Worm (Caenorhabditis elegans): ENCODE measurements around the gene ZC204.12.

ZC204.12 gene

DNA sequence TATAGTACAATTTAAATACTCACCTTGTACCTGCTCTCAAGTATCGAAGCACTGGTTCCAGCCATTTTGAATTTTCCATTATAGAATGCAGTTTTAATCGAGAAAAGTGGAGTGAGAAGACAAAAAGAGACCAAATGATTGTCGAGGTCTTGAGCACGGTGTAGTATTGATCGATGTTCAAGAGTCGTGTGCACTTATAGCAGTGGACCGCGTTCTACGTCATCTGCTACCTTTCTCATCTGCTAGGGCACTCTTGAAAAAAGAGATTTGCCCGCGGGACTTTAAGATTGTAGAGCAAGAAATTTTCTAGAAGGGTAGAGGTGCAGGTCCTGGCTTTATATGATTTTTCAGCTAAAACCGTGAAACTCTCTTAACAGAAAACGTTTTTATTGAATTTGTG lies 35.7 kb upstream of the ZC204.12 start, which contains the start of gene fbxc-21:
Gene fbxc-21 (minus strand): TSS at position 101 of the 400 bp plus-strand sequence.
- TF ChIP-seq nhr-25 (tag; optimal IDR thresholded peaks at IDR 0.05; ENCODE audit: borderline replicate concordance, insufficient read depth) (no peak), nhr-41 (GFP tag; IDR thresholded peaks at IDR 0.05) (no peak), madf-9 (GFP tag; conservative IDR thresholded peaks at IDR 0.05) (no peak), ces-1 (GFP tag; optimal IDR thresholded peaks at IDR 0.05) (no peak), ceh-44 (GFP tag; IDR thresholded peaks at IDR 0.05) (no peak), ZK546.5 (tag; optimal IDR thresholded peaks at IDR 0.05) (no peak), lin-15B (tag; optimal IDR thresholded peaks at IDR 0.05) (no peak), snpc-4 (tag; optimal IDR thresholded peaks at IDR 0.05) (no peak), ceh-28 (tag; optimal IDR thresholded peaks at IDR 0.05) (no peak), dpl-1 (GFP tag; optimal IDR thresholded peaks at IDR 0.05) (no peak), rbr-2 (tag; optimal IDR thresholded peaks at IDR 0.05) (no peak), vab-7 (GFP tag; IDR thresholded peaks at IDR 0.05) (no peak), ceh-62 (tag; optimal IDR thresholded peaks at IDR 0.05) (no peak), lir-3 (tag; optimal IDR thresholded peaks at IDR 0.05) (no peak), nhr-102 (tag; optimal IDR thresholded peaks at IDR 0.05) (no peak), pqm-1 (tag; optimal IDR thresholded peaks at IDR 0.05) (no peak), ztf-7 (tag; optimal IDR thresholded peaks at IDR 0.05) (no peak)

DNA sequence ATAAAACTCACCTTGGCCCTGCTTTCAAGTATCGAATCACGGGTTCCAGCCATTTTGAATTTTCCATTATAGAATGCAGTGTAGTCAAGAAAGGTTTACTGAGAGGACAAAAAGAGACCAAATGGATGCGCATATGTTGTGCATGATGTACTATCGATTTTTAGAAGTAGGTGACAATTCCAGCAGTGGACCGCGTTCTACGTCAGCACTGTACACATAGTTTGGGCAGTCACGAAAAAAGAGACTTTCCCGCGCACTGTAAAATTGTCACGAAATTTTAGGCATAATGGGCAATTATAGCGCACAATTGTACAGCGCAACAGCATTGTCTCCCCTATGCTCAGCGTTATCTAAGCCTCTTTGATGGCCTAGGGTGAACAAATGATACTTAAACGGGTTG lies 33.9 kb upstream of the ZC204.12 start, which contains the start of gene fbxc-22:
Gene fbxc-22 (minus strand): TSS at position 101 of the 400 bp plus-strand sequence.
- TF ChIP-seq saeg-2 (GFP tag; IDR thresholded peaks at IDR 0.05) (no peak), Y75B8A.6 (GFP tag; IDR thresholded peaks at IDR 0.05) (no peak), jun-1 (tag; optimal IDR thresholded peaks at IDR 0.05) (no peak), unc-62 (GFP tag; optimal IDR thresholded peaks at IDR 0.05 in 1 of 2) (no peak), unc-62 (tag; optimal IDR thresholded peaks at IDR 0.05) (no peak), mep-1 (tag; optimal IDR thresholded peaks at IDR 0.05) (no peak)

DNA sequence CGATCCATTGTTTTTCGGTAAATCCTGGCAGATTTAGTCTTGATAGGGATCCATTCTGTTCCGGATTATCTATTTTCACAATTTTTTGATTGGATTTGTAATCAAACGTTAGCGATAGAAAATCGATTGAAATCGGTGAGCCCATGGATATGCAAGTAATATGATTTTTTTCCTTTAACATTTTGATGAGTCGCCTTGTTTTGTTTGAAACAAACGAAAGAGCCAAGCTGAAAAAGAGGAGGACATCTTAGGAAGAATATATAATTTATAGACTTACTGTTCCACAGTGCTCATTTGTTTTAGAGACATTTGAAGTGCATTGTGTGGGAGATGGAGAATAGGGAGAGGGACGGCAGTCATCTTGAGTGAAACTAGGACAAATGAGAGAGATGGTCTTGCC lies 31.7 kb upstream of the ZC204.12 start, which contains the start of the genes fbxb-18 and fbxb-19:
Gene fbxb-18 (minus strand): TSS at position 101 of the 400 bp plus-strand sequence.
Gene fbxb-19 (minus strand): TSS at position 369 of the 400 bp plus-strand sequence.
- TF ChIP-seq dmd-6 (GFP tag; IDR thresholded peaks at IDR 0.05), result no peak

DNA sequence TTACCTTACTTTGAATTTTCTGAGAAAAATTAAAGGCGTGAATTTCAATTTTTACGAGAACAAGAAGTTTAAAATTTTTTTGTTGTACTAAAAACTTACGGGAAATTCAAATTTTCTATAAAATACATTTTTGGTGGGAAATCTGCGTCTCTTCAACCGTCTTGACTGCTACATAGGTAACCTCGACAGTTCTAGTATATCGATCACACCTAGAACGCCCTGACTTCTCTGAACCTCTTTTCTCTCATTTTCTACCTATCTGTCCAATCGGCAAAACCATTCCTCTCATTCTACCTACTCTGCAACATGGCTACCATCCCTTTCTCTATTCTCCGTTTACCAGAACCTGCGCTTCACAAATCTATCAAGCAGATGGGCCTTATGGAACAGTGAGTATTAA lies 26.6 kb upstream of the ZC204.12 start, which contains the start of gene fbxb-25:
Gene fbxb-25 (plus strand): TSS at position 301 of the 400 bp plus-strand sequence.
- TF ChIP-seq hlh-11 (tag; optimal IDR thresholded peaks at IDR 0.05) (no peak), duxl-1 (tag; optimal IDR thresholded peaks at IDR 0.05; ENCODE audit: poor library complexity) (peak; percentile 53), aha-1 (tag) (peak; percentile 39)

DNA sequence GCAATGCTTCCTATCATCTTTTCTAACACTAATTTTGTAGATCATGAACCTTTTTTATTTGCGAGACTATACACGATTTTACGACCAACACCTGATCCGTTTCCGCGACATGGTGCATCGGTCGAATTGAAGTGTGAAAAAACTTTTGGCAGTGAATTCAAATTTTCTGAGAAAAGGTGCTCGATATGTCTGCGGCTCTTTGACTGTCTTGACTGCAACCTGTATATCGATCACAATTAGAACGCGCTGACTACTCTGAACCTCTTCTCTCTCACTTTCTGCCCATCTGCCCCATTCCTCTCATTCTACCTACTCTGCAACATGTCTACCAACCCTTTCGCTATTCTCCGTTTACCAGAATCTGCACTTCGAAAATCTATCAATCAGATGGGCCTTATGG lies 25.1 kb upstream of the ZC204.12 start, which contains the start of gene fbxb-26:
Gene fbxb-26 (plus strand): TSS at position 301 of the 400 bp plus-strand sequence.
- TF ChIP-seq nhr-48 (tag; optimal IDR thresholded peaks at IDR 0.05) (no peak), aha-1 (tag) (no peak), daf-8 (GFP tag; IDR thresholded peaks at IDR 0.05) (no peak)

DNA sequence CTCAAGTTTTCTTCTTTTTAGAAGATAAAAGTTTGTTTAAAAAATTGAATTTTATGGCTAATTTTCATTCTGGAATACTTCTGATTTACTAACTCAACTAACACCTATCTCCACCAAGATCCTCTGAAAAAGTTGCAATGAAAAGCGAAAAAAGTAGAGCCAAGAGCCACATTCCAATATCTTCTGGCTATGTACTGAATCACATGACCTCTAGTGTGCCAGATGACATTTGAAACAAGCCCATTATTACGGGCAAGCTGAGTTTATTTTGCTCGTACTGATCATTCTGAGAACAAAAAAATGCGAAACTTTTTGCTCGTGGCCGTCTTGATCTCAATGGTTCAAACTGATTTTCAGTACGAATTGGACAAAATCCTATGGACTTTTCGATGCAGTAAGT lies 22.0 kb upstream of the ZC204.12 start, which contains the start of gene irld-36:
Gene irld-36 (plus strand): TSS at position 301 of the 400 bp plus-strand sequence.
- no peak for TF ChIP-seq cey-2 (tag; optimal IDR thresholded peaks at IDR 0.05; ENCODE audit: borderline replicate concordance, insufficient read depth)
- no peak for TF ChIP-seq nhr-28 (tag; optimal IDR thresholded peaks at IDR 0.05)
- no peak for TF ChIP-seq nhr-77 (tag; optimal IDR thresholded peaks at IDR 0.05)
- TF ChIP-seq mdl-1 (tag; optimal IDR thresholded peaks at IDR 0.05), result no peak
- TF ChIP-seq mes-2 (tag; optimal IDR thresholded peaks at IDR 0.05; ENCODE audit: poor library complexity, severe bottlenecking), result no peak
- TF ChIP-seq nhr-10 (tag; optimal IDR thresholded peaks at IDR 0.05), result no peak
- no peak for TF ChIP-seq ZK546.5 (tag; optimal IDR thresholded peaks at IDR 0.05)
- no peak for TF ChIP-seq unc-62 (GFP tag; optimal IDR thresholded peaks at IDR 0.05 in 1 of 2)
- TF ChIP-seq unc-62 (tag; optimal IDR thresholded peaks at IDR 0.05), result no peak
- TF ChIP-seq sdz-12 (GFP tag; optimal IDR thresholded peaks at IDR 0.05), result no peak
- TF ChIP-seq aly-2 (tag; optimal IDR thresholded peaks at IDR 0.05), result no peak
- no peak for TF ChIP-seq saeg-2 (GFP tag; IDR thresholded peaks at IDR 0.05)
- no peak for TF ChIP-seq unc-39 (tag; optimal IDR thresholded peaks at IDR 0.05)
- no peak for TF ChIP-seq fkh-10 (GFP tag; optimal IDR thresholded peaks at IDR 0.05)
- TF ChIP-seq zfp-3 (GFP tag; conservative IDR thresholded peaks at IDR 0.05), result no peak
- no peak for TF ChIP-seq hmg-1.1 (GFP tag; IDR thresholded peaks at IDR 0.05)
- TF ChIP-seq ztf-7 (tag; optimal IDR thresholded peaks at IDR 0.05), result no peak
- TF ChIP-seq skn-1 (tag; optimal IDR thresholded peaks at IDR 0.05), result no peak
- no peak for TF ChIP-seq ces-1 (GFP tag; optimal IDR thresholded peaks at IDR 0.05)
- TF ChIP-seq nhr-48 (tag; optimal IDR thresholded peaks at IDR 0.05), result no peak
